Worm (Caenorhabditis elegans) whole organism, L4/young adult: Measurements from ENCODE around the gene fipr-6.

Source experiments
- W03F9.2 ChIP-seq: fragments of 150-350 bp; optimal IDR thresholded peaks from 2 replicates; lab custom pipeline; 2014; ENCODE audit warnings: missing biosample characterization, missing genetic modification characterization
- dao-5 ChIP-seq: sonication (generic microtip); optimal IDR thresholded peaks from 2 replicates; lab custom pipeline; 2016; ENCODE audit warnings: missing genotype, missing genetic modification characterization, moderate library complexity, missing compliant biosample characterization
- him-1 ChIP-seq: sonication (generic microtip); optimal IDR thresholded peaks from 2 replicates; lab custom pipeline; 2016; ENCODE audit warnings: missing genotype, missing genetic modification reagents, missing genetic modification characterization, missing compliant biosample characterization

Gene fipr-6

DNA sequence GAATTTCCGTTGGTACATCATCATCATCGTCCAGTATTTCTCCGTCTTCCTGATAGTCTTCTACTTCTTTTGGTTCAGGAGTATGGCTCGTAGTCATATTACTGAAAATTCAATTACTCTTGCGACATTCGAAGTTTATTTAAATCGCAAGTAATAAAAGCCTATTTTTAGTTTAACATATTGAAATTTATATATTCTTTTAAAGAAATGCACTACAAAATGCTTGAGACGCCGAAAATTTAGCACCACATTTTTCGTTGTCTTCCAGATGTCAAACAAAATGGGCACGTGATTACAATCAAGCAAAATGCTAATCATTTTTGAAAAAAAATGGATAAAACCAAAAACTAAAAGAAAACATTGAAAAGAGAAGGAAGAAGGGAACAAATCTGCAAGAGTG is 19.0 kb upstream of the fipr-6 start, which contains the start of gene zhit-3:
Gene zhit-3, minus strand, starts transcription at position 101 of the 400 bp plus-strand sequence.
- TF ChIP-seq dao-5 (no peak), him-1 (no peak), W03F9.2 (no peak)

DNA sequence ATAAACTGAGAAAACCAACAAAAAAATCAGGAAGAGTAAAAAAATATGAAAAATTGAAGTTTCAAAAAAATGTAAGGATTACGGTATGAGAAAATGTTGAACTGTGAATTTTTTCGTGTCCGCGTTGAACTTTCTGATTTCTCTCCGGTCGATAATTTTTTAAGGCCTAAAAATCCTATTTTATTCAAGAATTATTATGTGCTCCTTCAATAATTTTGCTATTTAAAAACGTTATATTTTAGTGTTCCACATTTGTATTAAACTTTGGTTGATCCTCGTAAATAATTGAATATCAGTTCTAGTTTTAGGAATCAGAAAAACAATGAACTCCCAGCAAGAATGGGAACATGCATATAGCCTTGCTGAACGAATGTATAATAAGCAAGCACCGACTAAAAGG is 18.4 kb upstream of the fipr-6 start, which contains the start of gene hpo-40:
Gene hpo-40, plus strand, starts transcription at position 301 of the 400 bp plus-strand sequence.
- TF ChIP-seq dao-5 = no peak
- TF ChIP-seq him-1 = no peak
- no peak for TF ChIP-seq W03F9.2

ce11 chrV:10216724-10217123 is 14.3 kb upstream of the fipr-6 start, which contains the start of gene ZK856.14:
ZK856.14 (plus strand) TSS chrV:10217024.
- no peak for TF ChIP-seq W03F9.2
- no peak for TF ChIP-seq dao-5
- TF ChIP-seq him-1 = no peak

DNA sequence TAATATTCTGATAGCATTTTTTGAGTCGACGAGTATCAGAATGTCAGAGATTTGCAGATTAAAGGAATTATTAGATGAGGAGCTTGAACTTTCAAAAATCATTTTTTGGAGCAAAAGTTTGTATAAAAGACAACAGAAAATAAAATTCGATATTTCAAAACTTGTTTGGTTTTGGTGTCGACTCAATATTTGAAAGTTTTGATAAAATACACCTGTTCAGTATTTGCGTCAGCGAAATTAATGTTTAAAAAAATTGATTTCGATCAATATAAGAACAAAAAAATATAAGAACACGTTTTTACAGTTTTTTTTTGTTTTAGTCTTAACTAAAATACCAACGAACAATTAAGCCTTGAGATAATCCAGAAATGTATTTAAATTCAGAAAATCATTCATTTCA is 10.4 kb upstream of the fipr-6 start, which contains the start of gene C12D8.13:
Gene C12D8.13, minus strand, starts transcription at position 101 of the 400 bp plus-strand sequence.
- TF ChIP-seq W03F9.2 (no peak), him-1 (no peak), dao-5 (no peak)

DNA sequence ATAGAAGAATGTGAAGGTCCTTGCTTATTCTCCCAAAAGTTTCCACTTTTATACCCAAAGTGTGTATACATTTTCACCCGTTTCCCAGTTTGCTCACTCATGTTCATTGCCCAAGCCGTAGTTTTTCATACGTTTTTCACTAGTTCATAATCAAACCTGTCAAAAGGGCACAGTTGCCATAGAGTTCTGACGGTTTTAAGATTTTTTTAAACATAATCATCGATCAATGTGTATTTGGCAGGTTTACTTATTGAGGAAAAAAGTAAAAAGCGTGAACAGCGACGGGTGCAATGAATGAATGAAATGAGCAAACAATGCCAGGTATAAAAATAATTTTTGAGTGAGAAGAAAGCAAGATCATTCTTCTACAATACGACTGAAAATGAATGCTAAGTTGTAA is 9.7 kb upstream of the fipr-6 start, which contains the start of the genes fipr-5 and fipr-9:
Gene fipr-5, minus strand, starts transcription at position 101 of the 400 bp plus-strand sequence.
Gene fipr-9, plus strand, starts transcription at position 346 of the 400 bp plus-strand sequence.
- TF ChIP-seq him-1 (no peak), dao-5 (no peak), W03F9.2 (no peak)

- TF ChIP-seq W03F9.2 (no peak), him-1 (no peak), dao-5 (no peak)
These were observed 9.0 kb upstream of the fipr-6 start, which contains the start of gene C12D8.20 for ce11 chrV:10222007-10222406. C12D8.20 (plus strand) TSS chrV:10222307.

ce11 chrV:10224619-10225018 is 6.4 kb upstream of the fipr-6 start:
- TF ChIP-seq him-1 (no peak), dao-5 (no peak), W03F9.2 (no peak)

DNA sequence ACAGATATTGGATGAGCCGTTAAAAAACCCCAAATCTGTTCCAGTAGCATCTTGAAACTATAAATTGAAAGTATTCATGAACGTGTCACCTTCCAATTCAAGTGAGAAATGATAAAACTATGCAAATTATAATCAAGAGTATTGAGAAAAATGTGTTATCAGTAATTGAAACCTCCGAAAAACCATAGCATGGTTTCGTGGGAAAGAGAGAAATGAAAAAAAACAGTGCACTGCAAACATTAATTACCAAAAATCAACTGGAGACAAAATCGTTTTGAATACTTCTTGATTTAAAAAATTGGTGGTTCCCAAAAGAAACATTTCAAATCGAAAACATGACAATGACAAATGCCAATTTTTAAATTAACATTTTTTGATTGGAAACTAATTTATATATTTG is 5.4 kb upstream of the fipr-6 start, which contains the start of gene daf-36:
Gene daf-36, minus strand, starts transcription at position 101 of the 400 bp plus-strand sequence.
- TF ChIP-seq dao-5 (no peak), him-1 (no peak), W03F9.2 (no peak)

- TF ChIP-seq him-1 = no peak
- TF ChIP-seq W03F9.2 = no peak
- no peak for TF ChIP-seq dao-5
These were observed 3.7 kb upstream of the fipr-6 start, which contains the start of gene ttr-19 for ce11 chrV:10227333-10227732. ttr-19 (minus strand) TSS chrV:10227433.

DNA sequence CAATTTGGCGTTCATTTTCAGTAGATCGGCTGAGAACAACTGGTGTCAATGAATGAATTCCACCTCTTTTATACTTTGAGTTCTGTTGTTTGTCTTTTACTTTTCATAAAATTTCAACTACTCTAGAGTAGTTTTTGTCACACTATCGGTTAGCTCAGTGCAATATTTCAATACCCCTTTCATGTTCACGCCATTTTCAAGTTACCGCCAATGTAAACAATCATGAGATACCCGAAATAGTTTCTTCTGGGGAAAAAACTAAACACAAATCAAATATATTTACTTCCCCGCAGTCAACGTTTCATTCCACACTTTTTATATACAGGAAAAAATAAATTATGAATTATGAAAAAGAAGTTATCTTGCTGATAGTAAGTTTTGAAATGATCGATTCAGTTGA is 2.7 kb upstream of the fipr-6 start, which contains the start of gene fipr-4:
Gene fipr-4, minus strand, starts transcription at position 101 of the 400 bp plus-strand sequence.
- no peak for TF ChIP-seq dao-5

- TF ChIP-seq dao-5 (no peak), W03F9.2 (no peak), him-1 (no peak)
These were observed 1.7 kb upstream of the fipr-6 start, which contains the start of the genes pyt-1 and fipr-7 for ce11 chrV:10229222-10229879. pyt-1 (minus strand) TSS chrV:10229322. fipr-7 (plus strand) TSS chrV:10229829.

DNA sequence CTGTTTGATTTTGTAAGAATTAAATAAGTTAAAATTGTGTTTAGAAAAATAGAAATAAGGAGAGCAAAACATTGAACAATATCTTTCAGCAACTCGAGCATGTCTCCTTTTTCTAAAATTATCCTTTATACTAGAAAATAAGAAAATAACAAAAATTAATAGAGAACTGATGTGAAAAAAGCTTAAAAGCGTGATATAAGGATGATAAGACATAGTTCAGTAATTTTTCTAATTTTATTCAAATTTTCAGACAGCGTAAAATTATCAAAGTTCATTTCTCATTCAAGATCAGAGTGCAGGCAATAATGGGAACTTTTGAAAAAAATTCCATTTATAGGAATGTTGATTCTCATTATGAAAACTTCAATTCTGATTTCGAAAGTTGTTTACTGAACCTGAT is 2.3 kb downstream of the fipr-6 start, which contains the start of gene str-182:
Gene str-182, minus strand, starts transcription at position 101 of the 400 bp plus-strand sequence.
- no peak for TF ChIP-seq W03F9.2
- TF ChIP-seq dao-5 = no peak
- TF ChIP-seq him-1 = no peak

ce11 chrV:10237171-10237570 is 6.1 kb downstream of the fipr-6 start:
- TF ChIP-seq him-1 (no peak), dao-5 (no peak), W03F9.2 (no peak)

ce11 chrV:10237959-10238444 is 7.0 kb downstream of the fipr-6 start:
- TF ChIP-seq him-1 = no peak
- no peak for TF ChIP-seq dao-5
- no peak for TF ChIP-seq W03F9.2

DNA sequence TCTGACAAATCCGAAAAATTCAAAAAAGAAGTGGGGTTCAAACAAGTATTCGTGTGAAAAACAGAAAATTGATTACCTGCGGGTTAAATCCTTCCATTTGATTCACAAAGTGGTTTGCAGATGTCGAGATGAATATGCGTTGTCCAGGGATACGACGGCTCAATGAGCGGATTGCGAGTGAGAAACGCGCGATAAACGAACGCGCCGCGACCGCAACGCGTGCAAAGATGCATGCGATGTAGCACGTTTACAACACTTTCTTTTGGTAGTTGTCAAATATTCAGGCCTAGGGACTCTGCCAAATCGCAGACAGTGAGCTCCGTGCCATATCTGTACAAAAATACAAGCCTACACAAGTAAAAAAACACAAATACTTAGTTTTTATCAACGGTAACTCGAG is 7.6 kb downstream of the fipr-6 start, which contains the start of gene fubl-1:
Gene fubl-1, minus strand, starts transcription at position 202 of the 400 bp plus-strand sequence.
- TF ChIP-seq W03F9.2 (no peak), him-1 (no peak), dao-5 (no peak)

ce11 chrV:10239861-10240260 is 8.8 kb downstream of the fipr-6 start, which contains the start of gene fipr-8:
fipr-8 (minus strand) TSS chrV:10239961.
- TF ChIP-seq him-1 = no peak
- TF ChIP-seq W03F9.2 = no peak
- no peak for TF ChIP-seq dao-5
